Worm (Caenorhabditis elegans) whole organism, late embryonic: Measurements from ENCODE around the gene C03G6.21.

ENCODE experiments used
- F13H6.1 ChIP-seq: sonication (generic microtip); optimal IDR thresholded peaks from 2 replicates; lab custom pipeline; 2016; ENCODE audit warnings: missing genetic modification characterization, missing compliant biosample characterization
- K02D7.2 ChIP-seq: sonication (generic microtip); optimal IDR thresholded peaks from 2 replicates; lab custom pipeline; 2017; ENCODE audit warnings: mild to moderate bottlenecking, missing genetic modification characterization, missing compliant biosample characterization
- T23F11.4 ChIP-seq: fragments of 200-800 bp; sonication (Bioruptor generic); optimal IDR thresholded peaks from 2 replicates; lab custom pipeline; 2018; ENCODE audit warnings: mild to moderate bottlenecking, missing genetic modification characterization, missing compliant biosample characterization
- Y22D7AL.16 ChIP-seq: sonication (generic microtip); optimal IDR thresholded peaks from 2 replicates; lab custom pipeline; 2016; ENCODE audit warnings: missing genetic modification characterization, missing compliant biosample characterization
- ahr-1 ChIP-seq: sonication (generic microtip); optimal IDR thresholded peaks from 2 replicates; lab custom pipeline; 2016; ENCODE audit warnings: missing genetic modification characterization, missing compliant biosample characterization
- ama-1 ChIP-seq: fragments of 150-350 bp; optimal IDR thresholded peaks from 2 replicates; lab custom pipeline; 2014
- ceh-18 ChIP-seq: sonication (generic microtip); optimal IDR thresholded peaks from 2 replicates; lab custom pipeline; 2016; ENCODE audit warnings: missing genetic modification characterization, missing compliant biosample characterization
- ceh-19 ChIP-seq: fragments of 200-800 bp; sonication (Bioruptor generic); optimal IDR thresholded peaks from 2 replicates; lab custom pipeline; 2018; ENCODE audit warnings: mild to moderate bottlenecking, missing genetic modification characterization, missing compliant biosample characterization
- ceh-2 ChIP-seq: sonication (generic microtip); optimal IDR thresholded peaks from 2 replicates; lab custom pipeline; 2016; ENCODE audit warnings: missing genotype, missing genetic modification characterization, missing compliant biosample characterization
- ceh-22 ChIP-seq: sonication (generic microtip); optimal IDR thresholded peaks from 2 replicates; lab custom pipeline; 2017; ENCODE audit warnings: missing biosample characterization, missing genetic modification characterization
- ceh-24 ChIP-seq: sonication (generic microtip); optimal IDR thresholded peaks from 2 replicates; lab custom pipeline; 2016; ENCODE audit warnings: mild to moderate bottlenecking, missing genetic modification characterization, missing compliant biosample characterization
- ceh-45 ChIP-seq: fragments of 200-800 bp; sonication (Bioruptor generic); IDR thresholded peaks from 2 replicates; pipeline ENCODE4 v1.3.6; 2022; ENCODE audit warnings: missing genetic modification reagents, missing genetic modification characterization, missing compliant biosample characterization
- ceh-48 ChIP-seq: sonication (generic microtip); optimal IDR thresholded peaks from 2 replicates; lab custom pipeline; 2016; ENCODE audit warnings: missing genetic modification characterization, inconsistent platforms, missing compliant biosample characterization
- ceh-6 ChIP-seq: fragments of 200-800 bp; sonication (Bioruptor generic); optimal IDR thresholded peaks from 2 replicates; lab custom pipeline; 2018; ENCODE audit warnings: mild to moderate bottlenecking, missing genetic modification characterization, missing compliant biosample characterization
- dve-1 ChIP-seq: sonication (generic microtip); optimal IDR thresholded peaks from 2 replicates; lab custom pipeline; 2017; ENCODE audit warnings: antibody characterized with exemption, mild to moderate bottlenecking, missing genetic modification characterization, missing compliant biosample characterization
- eyg-1 ChIP-seq: sonication (generic microtip); optimal IDR thresholded peaks from 2 replicates; lab custom pipeline; 2016; ENCODE audit warnings: missing genotype, missing genetic modification characterization, missing compliant biosample characterization
- fax-1 ChIP-seq: sonication (generic microtip); optimal IDR thresholded peaks from 2 replicates; lab custom pipeline; 2016; ENCODE audit warnings: missing genotype, missing genetic modification characterization, missing compliant biosample characterization
- fkh-10 ChIP-seq: fragments of 150-350 bp; optimal IDR thresholded peaks from 2 replicates; lab custom pipeline; 2014; ENCODE audit warnings: missing biosample characterization, missing genetic modification reagents, missing genetic modification characterization
- hlh-15 ChIP-seq: sonication (generic microtip); optimal IDR thresholded peaks from 2 replicates; lab custom pipeline; 2016; ENCODE audit warnings: missing genetic modification characterization, missing compliant biosample characterization
- hlh-30 ChIP-seq: sonication (generic microtip); optimal IDR thresholded peaks from 2 replicates; lab custom pipeline; 2017; ENCODE audit warnings: antibody characterized with exemption, missing genetic modification characterization, missing compliant biosample characterization; ENCODE audit not compliant: insufficient read depth
- hlh-8 ChIP-seq: sonication (generic microtip); optimal IDR thresholded peaks from 2 replicates; lab custom pipeline; 2016; ENCODE audit warnings: missing genotype, missing genetic modification characterization, missing compliant biosample characterization
- lim-6 ChIP-seq: sonication (generic microtip); optimal IDR thresholded peaks from 2 replicates; lab custom pipeline; 2016; ENCODE audit warnings: missing genetic modification characterization, missing compliant biosample characterization
- mec-3 ChIP-seq: sonication (generic microtip); optimal IDR thresholded peaks from 2 replicates; lab custom pipeline; 2016; ENCODE audit warnings: borderline replicate concordance, missing genetic modification characterization, missing compliant biosample characterization
- nfya-1 ChIP-seq: sonication (generic microtip); optimal IDR thresholded peaks from 2 replicates; lab custom pipeline; 2017; ENCODE audit warnings: missing genetic modification characterization, mild to moderate bottlenecking, missing compliant biosample characterization, antibody characterized with exemption, moderate library complexity
- nhr-232 ChIP-seq: sonication (generic microtip); optimal IDR thresholded peaks from 2 replicates; lab custom pipeline; 2016; ENCODE audit warnings: missing genetic modification characterization, missing compliant biosample characterization
- npax-4 ChIP-seq: sonication (generic microtip); optimal IDR thresholded peaks from 2 replicates; lab custom pipeline; 2016; ENCODE audit warnings: missing genetic modification characterization, missing compliant biosample characterization
- odd-2 ChIP-seq: sonication (generic microtip); optimal IDR thresholded peaks from 2 replicates; lab custom pipeline; 2017; ENCODE audit warnings: antibody characterized with exemption, mild to moderate bottlenecking, missing genetic modification characterization, missing compliant biosample characterization
- pat-9 ChIP-seq: fragments of 200-800 bp; sonication (Bioruptor generic); optimal IDR thresholded peaks from 2 replicates; lab custom pipeline; 2018; ENCODE audit warnings: mild to moderate bottlenecking, missing genetic modification characterization, moderate library complexity, missing compliant biosample characterization
- pax-1 ChIP-seq: fragments of 150-350 bp; optimal IDR thresholded peaks from 2 replicates; lab custom pipeline; 2014; ENCODE audit warnings: missing biosample characterization, missing genetic modification characterization
- pha-4 ChIP-seq: fragments of 150-350 bp; optimal IDR thresholded peaks from 2 replicates; lab custom pipeline; 2018; ENCODE audit warnings: missing biosample characterization, missing genetic modification reagents, missing genetic modification characterization
- pqm-1 ChIP-seq: sonication (generic microtip); optimal IDR thresholded peaks from 2 replicates; lab custom pipeline; 2016; ENCODE audit warnings: missing genetic modification characterization, missing compliant biosample characterization
- pros-1 ChIP-seq: fragments of 150-350 bp; optimal IDR thresholded peaks from 2 replicates; lab custom pipeline; 2014; ENCODE audit warnings: missing biosample characterization, missing genetic modification reagents, missing genetic modification characterization
- sdc-2 ChIP-seq: sonication (generic microtip); optimal IDR thresholded peaks from 2 replicates; lab custom pipeline; 2016; ENCODE audit warnings: missing genotype, missing genetic modification characterization, missing compliant biosample characterization
- sox-2 ChIP-seq: fragments of 200-800 bp; sonication (Bioruptor generic); IDR thresholded peaks from 2 replicates; pipeline ENCODE4 v1.3.6; 2022; ENCODE audit warnings: missing genetic modification reagents, missing genetic modification characterization, missing compliant biosample characterization
- tbx-2 ChIP-seq: sonication (generic microtip); optimal IDR thresholded peaks from 2 replicates; lab custom pipeline; 2016; ENCODE audit warnings: missing genetic modification characterization, missing compliant biosample characterization
- tbx-7 ChIP-seq: sonication (generic microtip); optimal IDR thresholded peaks from 2 replicates; lab custom pipeline; 2016; ENCODE audit warnings: missing genotype, missing genetic modification characterization, missing compliant biosample characterization
- ttx-3 ChIP-seq: sonication (generic microtip); optimal IDR thresholded peaks from 2 replicates; lab custom pipeline; 2016; ENCODE audit warnings: missing genetic modification reagents, missing genetic modification characterization, missing compliant biosample characterization
- unc-3 ChIP-seq, 2 experiments: fragments of 200-800 bp in 1 of 2; sonication (Bioruptor generic) in 1 of 2; sonication (generic microtip) in 1 of 2; conservative IDR thresholded peaks in 1 of 2; optimal IDR thresholded peaks in 1 of 2; 2 replicates each; pipeline versions ENCODE4 v1.3.6 to Lab custom; 2016 to 2022; ENCODE audit warnings: missing compliant biosample characterization in 2 of 2, missing genetic modification characterization in 2 of 2, missing genetic modification reagents in 1 of 2
- unc-42 ChIP-seq: sonication (generic microtip); optimal IDR thresholded peaks from 2 replicates; lab custom pipeline; 2016; ENCODE audit warnings: missing genotype, missing genetic modification characterization, missing compliant biosample characterization
- unc-86 ChIP-seq: sonication (generic microtip); optimal IDR thresholded peaks from 2 replicates; lab custom pipeline; 2016; ENCODE audit warnings: missing genetic modification characterization, missing compliant biosample characterization
- ztf-16 ChIP-seq: sonication (generic microtip); optimal IDR thresholded peaks from 2 replicates; lab custom pipeline; 2017; ENCODE audit warnings: missing genetic modification characterization, missing compliant biosample characterization

Gene C03G6.21

DNA sequence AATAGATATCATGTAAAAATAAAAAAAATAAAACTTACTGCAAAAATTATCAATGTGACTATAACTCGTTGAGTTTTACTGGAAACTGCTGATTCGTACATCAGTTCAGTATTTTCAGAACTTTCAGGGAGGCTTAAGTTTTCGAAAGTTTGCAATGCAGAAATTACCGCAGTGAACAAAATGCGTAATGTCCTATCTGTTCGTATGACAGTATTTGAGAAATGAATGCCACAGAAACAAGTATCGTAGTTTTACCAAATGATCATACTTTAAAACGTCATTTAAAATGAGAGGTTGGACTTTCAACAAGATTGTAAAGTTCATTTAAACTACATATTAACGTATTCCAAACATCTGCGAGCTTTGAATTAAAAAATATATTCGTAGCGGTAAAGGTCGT, at the start of gene C03G6.21:
Gene C03G6.21 (minus strand): TSS at position 101 of the 400 bp plus-strand sequence.
- TF ChIP-seq ceh-48 (tag; lab: Kevin White, UChicago) (no peak), pat-9 (tag; lab: Kevin White, UChicago) (no peak), ceh-18 (tag; lab: Kevin White, UChicago) (no peak), eyg-1 (tag; lab: Kevin White, UChicago) (no peak), unc-3 (GFP tag; conservative IDR thresholded peaks at IDR 0.05; lab: Robert Waterston, UW) (no peak), unc-3 (tag; optimal IDR thresholded peaks at IDR 0.05; lab: Kevin White, UChicago) (no peak), nhr-232 (no peak), pqm-1 (tag; lab: Kevin White, UChicago) (no peak), odd-2 (tag; lab: Kevin White, UChicago) (no peak), unc-86 (tag; lab: Kevin White, UChicago) (no peak), tbx-7 (tag; lab: Kevin White, UChicago) (no peak), npax-4 (tag; lab: Kevin White, UChicago) (no peak), K02D7.2 (tag; lab: Kevin White, UChicago) (no peak), hlh-15 (tag; lab: Kevin White, UChicago) (no peak), pha-4 (tag; lab: Kevin White, UChicago) (no peak), ztf-16 (no peak)

DNA sequence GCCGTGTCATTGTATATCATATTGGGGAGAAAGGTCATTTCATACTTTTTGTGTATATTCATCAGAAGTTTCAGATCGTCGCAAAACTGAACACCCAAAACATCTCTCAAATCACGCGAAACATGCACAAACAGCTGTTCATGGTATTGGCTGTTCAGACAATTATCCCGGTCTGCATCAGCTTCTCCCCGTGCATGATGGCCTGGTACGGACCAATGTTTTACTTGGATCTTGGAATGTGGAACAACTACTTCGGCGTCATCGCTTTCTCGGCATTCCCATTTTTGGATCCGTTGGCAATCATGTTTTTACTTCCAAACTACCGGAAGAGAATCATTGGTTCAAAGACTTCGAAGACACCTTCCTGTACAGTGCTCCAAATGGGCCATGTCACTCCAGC, 46.9 kb upstream of the C03G6.21 start:
- TF ChIP-seq sox-2 (GFP tag; lab: Robert Waterston, UW), result no peak
- TF ChIP-seq ceh-22 (tag; lab: Kevin White, UChicago), result no peak
- no peak for TF ChIP-seq hlh-30 (tag; lab: Kevin White, UChicago)
- no peak for TF ChIP-seq ceh-45 (GFP tag; lab: Robert Waterston, UW)
- no peak for TF ChIP-seq hlh-8 (tag; lab: Kevin White, UChicago)
- TF ChIP-seq ceh-19 (GFP tag; lab: Kevin White, UChicago), result no peak

DNA sequence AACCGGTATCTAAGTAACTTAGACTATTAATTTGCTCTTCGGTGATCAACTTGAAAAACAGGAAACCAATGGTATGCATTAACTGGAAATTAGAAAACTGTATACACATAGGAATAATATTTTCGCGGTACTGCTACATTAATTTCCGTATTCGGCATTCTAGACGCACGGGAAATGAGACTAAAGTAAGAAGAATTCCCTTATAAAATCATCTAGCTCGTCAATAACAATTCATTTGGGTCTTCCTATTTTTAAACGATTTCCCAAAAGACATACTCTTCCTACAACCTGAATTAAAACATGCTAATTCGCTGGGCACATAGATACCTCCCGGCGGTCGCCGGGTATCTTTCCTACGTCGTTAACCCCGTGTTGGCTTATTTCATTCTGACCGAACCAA, 45.8 kb upstream of the C03G6.21 start, which contains the start of gene srj-13:
Gene srj-13 (plus strand): TSS at position 301 of the 400 bp plus-strand sequence.
- TF ChIP-seq ceh-2 (no peak), ceh-19 (GFP tag; lab: Kevin White, UChicago) (no peak), unc-42 (no peak), fax-1 (tag; lab: Kevin White, UChicago) (no peak), F13H6.1 (tag; lab: Kevin White, UChicago) (no peak), ceh-6 (GFP tag; lab: Kevin White, UChicago) (no peak), fkh-10 (GFP tag; lab: Kevin White, UChicago) (no peak), nhr-232 (no peak), mec-3 (no peak), Y22D7AL.16 (tag; lab: Kevin White, UChicago) (no peak), ceh-24 (tag; lab: Kevin White, UChicago) (no peak), T23F11.4 (GFP tag; lab: Kevin White, UChicago) (no peak), tbx-2 (tag; lab: Kevin White, UChicago) (no peak), hlh-30 (tag; lab: Kevin White, UChicago) (no peak), nfya-1 (tag; lab: Kevin White, UChicago) (no peak), sdc-2 (no peak), ceh-18 (tag; lab: Kevin White, UChicago) (no peak), ama-1 (lab: Kevin White, UChicago) (no peak), lim-6 (tag; lab: Kevin White, UChicago) (no peak)

DNA sequence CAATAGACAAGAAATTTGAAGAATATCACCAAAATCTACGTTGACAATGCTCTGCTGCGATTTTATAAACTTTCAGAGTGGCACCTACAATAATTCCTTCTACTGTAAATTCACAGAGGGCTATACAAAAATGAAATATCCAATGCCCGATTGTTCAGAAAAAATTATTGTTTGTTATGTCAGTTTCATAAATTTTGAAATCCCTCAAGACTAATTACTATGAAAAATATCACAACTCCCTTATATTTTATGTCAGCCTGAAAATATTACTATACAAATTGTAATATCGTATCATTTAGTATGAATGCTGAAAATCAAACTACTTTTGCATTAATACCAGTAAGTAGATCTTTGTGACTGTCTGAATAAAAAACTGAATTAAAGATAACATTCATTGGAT, 44.0 kb upstream of the C03G6.21 start, which contains the start of gene srx-60:
Gene srx-60 (plus strand): TSS at position 301 of the 400 bp plus-strand sequence.
- TF ChIP-seq pros-1 (tag; lab: Kevin White, UChicago) (no peak), ceh-48 (tag; lab: Kevin White, UChicago) (no peak), ahr-1 (no peak), mec-3 (no peak), ttx-3 (tag; lab: Kevin White, UChicago) (no peak), dve-1 (tag; lab: Kevin White, UChicago) (no peak), fax-1 (tag; lab: Kevin White, UChicago) (no peak), pax-1 (tag; lab: Kevin White, UChicago) (no peak)
